Fruit fly (Drosophila melanogaster) Kc167 (cell line): Measurements from ENCODE around the gene ND-B17.

Experiments used
- Myc ChIP-seq: fragments of >200 bp; optimal IDR thresholded peaks from 2 replicates; lab custom pipeline; 2017; ENCODE audit warnings: missing external identifiers
- Sin3A ChIP-seq: fragments of >200 bp; optimal IDR thresholded peaks from 2 replicates; lab custom pipeline; 2018; ENCODE audit warnings: missing external identifiers
- h ChIP-seq: fragments of >200 bp; optimal IDR thresholded peaks from 3 replicates; lab custom pipeline; 2018; ENCODE audit warnings: missing external identifiers
- insv ChIP-seq: fragments of >200 bp; optimal IDR thresholded peaks from 3 replicates; lab custom pipeline; 2018; ENCODE audit warnings: missing external identifiers
- ttk ChIP-seq: sonication (Bioruptor generic); optimal IDR thresholded peaks from 2 replicates; lab custom pipeline; 2017; ENCODE audit warnings: missing external identifiers

dm6 chr2L:15748261-15748553 is 2.7 kb downstream of the ND-B17 start:
- TF ChIP-seq h: no peak
- no peak for TF ChIP-seq ttk (lab: Kevin White, UChicago)
- no peak for TF ChIP-seq Myc (lab: Kevin White, UChicago)
- TF ChIP-seq insv (lab: Kevin White, UChicago): no peak
- no peak for TF ChIP-seq Sin3A
